Fruit fly (Drosophila melanogaster) whole organism, embryonic: ENCODE data around the gene CG5445.
A peak's percentile ranks its signal among the peaks of the same experiment; 100 is the strongest.

Experiments used
- Antp ChIP-seq: fragments of 200-800 bp; sonication (Bioruptor generic); optimal IDR thresholded peaks from 3 replicates; lab custom pipeline; 2016; ENCODE audit warnings: missing biosample characterization, missing genetic modification characterization
- Bdp1 ChIP-seq: fragments of 200-800 bp; sonication (Bioruptor generic); optimal IDR thresholded peaks from 3 replicates; lab custom pipeline; 2016; ENCODE audit warnings: missing biosample characterization, missing genetic modification characterization
- Bgb ChIP-seq: fragments of 200-800 bp; sonication (Bioruptor generic); IDR thresholded peaks from 2 replicates; pipeline ENCODE4 v1.3.6; 2022; ENCODE audit warnings: missing biosample characterization, missing genetic modification characterization; ENCODE audit not compliant: partially characterized antibody
- Blimp-1 ChIP-seq: fragments of 200-800 bp; sonication (Bioruptor generic); optimal IDR thresholded peaks from 3 replicates; lab custom pipeline; 2018; ENCODE audit warnings: missing biosample characterization, missing genetic modification characterization, mild to moderate bottlenecking, moderate library complexity, missing genetic modification reagents
- CG10147 ChIP-seq: fragments of 200-800 bp; sonication (Bioruptor generic); optimal IDR thresholded peaks from 2 replicates; lab custom pipeline; 2019; ENCODE audit warnings: missing biosample characterization, mild to moderate bottlenecking, missing genetic modification characterization, moderate library complexity
- CG11085 ChIP-seq: fragments of 200-800 bp; sonication (Bioruptor generic); IDR thresholded peaks from 2 replicates; pipeline ENCODE4 v1.3.6; 2022; ENCODE audit warnings: missing biosample characterization, missing genetic modification characterization
- CG11695 ChIP-seq: fragments of 200-800 bp; sonication (Bioruptor generic); IDR thresholded peaks from 3 replicates; pipeline ENCODE4 v1.3.6; 2022; ENCODE audit warnings: missing biosample characterization, missing genetic modification characterization
- CG11696 ChIP-seq: fragments of 200-800 bp; sonication (Bioruptor generic); IDR thresholded peaks from 2 replicates; pipeline ENCODE4 v1.3.6; 2022; ENCODE audit warnings: missing biosample characterization, missing genetic modification characterization
- CG13424 ChIP-seq: fragments of 200-800 bp; sonication (Bioruptor generic); optimal IDR thresholded peaks from 2 replicates; lab custom pipeline; 2019; ENCODE audit warnings: missing biosample characterization, mild to moderate bottlenecking, missing genetic modification characterization, moderate library complexity
- CG1603 ChIP-seq: fragments of 200-800 bp; sonication (Bioruptor generic); optimal IDR thresholded peaks from 2 replicates; lab custom pipeline; 2019; ENCODE audit warnings: missing biosample characterization, mild to moderate bottlenecking, missing genetic modification characterization, moderate library complexity
- CG16779 ChIP-seq: fragments of 200-800 bp; sonication (Bioruptor generic); IDR thresholded peaks from 2 replicates; pipeline ENCODE4 v1.3.6; 2022; ENCODE audit warnings: missing biosample characterization, missing genetic modification characterization
- CG17802 ChIP-seq: fragments of 200-800 bp; sonication (Bioruptor generic); optimal IDR thresholded peaks from 2 replicates; lab custom pipeline; 2018; ENCODE audit warnings: missing biosample characterization, mild to moderate bottlenecking, missing genetic modification characterization, moderate library complexity
- CG18764 ChIP-seq: fragments of 200-800 bp; sonication (Bioruptor generic); optimal IDR thresholded peaks from 3 replicates; lab custom pipeline; 2016; ENCODE audit warnings: missing biosample characterization, missing genetic modification characterization
- CG3163 ChIP-seq: fragments of 200-800 bp; sonication (Bioruptor generic); optimal IDR thresholded peaks from 3 replicates; lab custom pipeline; 2016; ENCODE audit warnings: missing biosample characterization, missing genetic modification characterization
- CG34376 ChIP-seq: fragments of 200-800 bp; sonication (Bioruptor generic); optimal IDR thresholded peaks from 2 replicates; lab custom pipeline; 2018; ENCODE audit warnings: missing biosample characterization, mild to moderate bottlenecking, missing genetic modification characterization
- CG34422 ChIP-seq: fragments of 200-800 bp; sonication (Bioruptor generic); IDR thresholded peaks from 3 replicates; pipeline ENCODE4 v1.3.6; 2022; ENCODE audit warnings: missing biosample characterization, missing genetic modification characterization
- CG3838 ChIP-seq: fragments of 200-800 bp; sonication (Bioruptor generic); optimal IDR thresholded peaks from 3 replicates; lab custom pipeline; 2016; ENCODE audit warnings: missing biosample characterization, missing genetic modification characterization
- CG4617 ChIP-seq: fragments of 200-800 bp; sonication (Bioruptor generic); optimal IDR thresholded peaks from 3 replicates; lab custom pipeline; 2016; ENCODE audit warnings: missing biosample characterization, missing genetic modification characterization, borderline replicate concordance
- CG6791 ChIP-seq: fragments of 200-800 bp; sonication (Bioruptor generic); IDR thresholded peaks from 3 replicates; pipeline ENCODE4 v1.3.6; 2022; ENCODE audit warnings: missing biosample characterization, missing genetic modification characterization; ENCODE audit not compliant: partially characterized antibody
- CG7786 ChIP-seq: fragments of 200-800 bp; sonication (Bioruptor generic); optimal IDR thresholded peaks from 2 replicates; lab custom pipeline; 2016; ENCODE audit warnings: missing biosample characterization, missing genetic modification characterization
- CTCF ChIP-seq: fragments of 200-800 bp; sonication (Bioruptor generic); optimal IDR thresholded peaks from 2 replicates; lab custom pipeline; 2017; ENCODE audit warnings: missing biosample characterization, mild to moderate bottlenecking, missing genetic modification characterization, moderate library complexity
- CrebB ChIP-seq: fragments of 200-800 bp; sonication (Bioruptor generic); optimal IDR thresholded peaks from 3 replicates; lab custom pipeline; 2018; ENCODE audit warnings: missing biosample characterization, mild to moderate bottlenecking, missing genetic modification characterization
- D19B ChIP-seq: fragments of 200-800 bp; sonication (Bioruptor generic); optimal IDR thresholded peaks from 2 replicates; lab custom pipeline; 2017; ENCODE audit warnings: missing biosample characterization, mild to moderate bottlenecking, missing genetic modification characterization
- Dp ChIP-seq: fragments of 200-800 bp; sonication (Bioruptor generic); optimal IDR thresholded peaks from 2 replicates; lab custom pipeline; 2018; ENCODE audit warnings: missing biosample characterization, mild to moderate bottlenecking, missing genetic modification characterization, moderate library complexity
- Drgx ChIP-seq: fragments of 200-800 bp; sonication (Bioruptor generic); IDR thresholded peaks from 2 replicates; pipeline ENCODE4 v1.3.6; 2022; ENCODE audit warnings: missing biosample characterization, missing genetic modification characterization
- HmgZ ChIP-seq: fragments of 200-800 bp; sonication (Bioruptor generic); optimal IDR thresholded peaks from 2 replicates; lab custom pipeline; 2018; ENCODE audit warnings: missing biosample characterization, mild to moderate bottlenecking, missing genetic modification characterization
- Lhr ChIP-seq: fragments of 200-800 bp; sonication (Bioruptor generic); optimal IDR thresholded peaks from 3 replicates; lab custom pipeline; 2017; ENCODE audit warnings: mild to moderate bottlenecking, missing biosample characterization, missing genetic modification reagents, missing genetic modification characterization
- Lim3 ChIP-seq: fragments of 200-800 bp; sonication (Bioruptor generic); IDR thresholded peaks from 2 replicates; pipeline ENCODE4 v1.3.6; 2022; ENCODE audit warnings: missing biosample characterization, missing genetic modification characterization
- Lpt ChIP-seq: fragments of >200 bp; optimal IDR thresholded peaks from 2 replicates; lab custom pipeline; 2018; ENCODE audit warnings: missing biosample characterization, missing genetic modification characterization
- Med ChIP-seq: fragments of 200-800 bp; sonication (Bioruptor generic); peaks from one replicate; lab custom pipeline; 2016; ENCODE audit warnings: missing biosample characterization, missing genetic modification characterization, mild to moderate bottlenecking, inconsistent platforms, moderate library complexity
- Scr ChIP-seq: fragments of 200-800 bp; sonication (Bioruptor generic); IDR thresholded peaks from 2 replicates; pipeline ENCODE4 v1.3.6; 2022; ENCODE audit warnings: missing biosample characterization, missing genetic modification characterization; ENCODE audit not compliant: partially characterized antibody
- Sin3A ChIP-seq: fragments of >200 bp; optimal IDR thresholded peaks from 2 replicates; lab custom pipeline; 2018
- Taf1 ChIP-seq: fragments of 200-800 bp; sonication (Bioruptor generic); IDR thresholded peaks from 2 replicates; pipeline ENCODE4 v1.3.6; 2022; ENCODE audit warnings: missing biosample characterization, missing genetic modification characterization
- Vsx1 ChIP-seq: fragments of 200-800 bp; sonication (Bioruptor generic); optimal IDR thresholded peaks from 2 replicates; lab custom pipeline; 2017; ENCODE audit warnings: missing biosample characterization, mild to moderate bottlenecking, missing genetic modification characterization, missing genetic modification reagents
- ara ChIP-seq: fragments of 200-800 bp; sonication (Bioruptor generic); IDR thresholded peaks from 2 replicates; pipeline ENCODE4 v1.3.6; 2022; ENCODE audit warnings: missing biosample characterization, missing genetic modification characterization
- cato ChIP-seq: fragments of 200-800 bp; sonication (Bioruptor generic); optimal IDR thresholded peaks from 2 replicates; lab custom pipeline; 2016; ENCODE audit warnings: missing biosample characterization, missing genetic modification characterization, borderline replicate concordance
- dan ChIP-seq: fragments of 200-800 bp; sonication (Bioruptor generic); IDR thresholded peaks from 2 replicates; pipeline ENCODE4 v1.3.6; 2022; ENCODE audit warnings: missing biosample characterization, missing genetic modification characterization
- exex ChIP-seq: fragments of 200-800 bp; sonication (Bioruptor generic); optimal IDR thresholded peaks from 4 replicates; lab custom pipeline; 2018; ENCODE audit warnings: missing biosample characterization, mild to moderate bottlenecking, missing genetic modification characterization, moderate library complexity
- gcm2 ChIP-seq: fragments of 200-800 bp; sonication (Bioruptor generic); optimal IDR thresholded peaks from 2 replicates; lab custom pipeline; 2016; ENCODE audit warnings: missing biosample characterization, missing genetic modification characterization
- lilli ChIP-seq: fragments of 200-800 bp; sonication (Bioruptor generic); optimal IDR thresholded peaks from 3 replicates; lab custom pipeline; 2016; ENCODE audit warnings: missing biosample characterization, missing genetic modification characterization
- maf-S ChIP-seq: fragments of 200-800 bp; sonication (Bioruptor generic); optimal IDR thresholded peaks from 2 replicates; lab custom pipeline; 2016; ENCODE audit warnings: missing biosample characterization, missing genetic modification characterization
- mam ChIP-seq: fragments of 200-800 bp; sonication (Bioruptor generic); optimal IDR thresholded peaks from 3 replicates; lab custom pipeline; 2016; ENCODE audit warnings: missing biosample characterization, missing genetic modification characterization
- phol ChIP-seq: fragments of 200-800 bp; sonication (Bioruptor generic); optimal IDR thresholded peaks from 3 replicates; lab custom pipeline; 2018; ENCODE audit warnings: missing biosample characterization, mild to moderate bottlenecking, missing genetic modification characterization, moderate library complexity
- pzg ChIP-seq: fragments of 200-800 bp; sonication (Bioruptor generic); optimal IDR thresholded peaks from 3 replicates; lab custom pipeline; 2018; ENCODE audit warnings: missing biosample characterization, mild to moderate bottlenecking, missing genetic modification characterization, moderate library complexity
- repo ChIP-seq: fragments of 200-800 bp; sonication (Bioruptor generic); optimal IDR thresholded peaks from 2 replicates; lab custom pipeline; 2016; ENCODE audit warnings: missing biosample characterization, missing genetic modification characterization
- row ChIP-seq: fragments of 200-800 bp; sonication (Bioruptor generic); IDR thresholded peaks from 3 replicates; pipeline ENCODE4 v1.3.6; 2022; ENCODE audit warnings: missing biosample characterization, missing genetic modification characterization
- ssp ChIP-seq: fragments of 200-800 bp; sonication (Bioruptor generic); IDR thresholded peaks from 2 replicates; pipeline ENCODE4 v1.3.6; 2022; ENCODE audit warnings: missing biosample characterization, missing genetic modification characterization
- tio ChIP-seq: fragments of 200-800 bp; sonication (Bioruptor generic); optimal IDR thresholded peaks from 2 replicates; lab custom pipeline; 2017; ENCODE audit warnings: missing biosample characterization, missing genetic modification characterization, inconsistent platforms
- tna ChIP-seq: fragments of 200-800 bp; sonication (Bioruptor generic); IDR thresholded peaks from 2 replicates; pipeline ENCODE4 v1.3.6; 2022; ENCODE audit warnings: missing biosample characterization, missing genetic modification characterization; ENCODE audit not compliant: partially characterized antibody
- twi ChIP-seq: fragments of 200-800 bp; optimal IDR thresholded peaks from 2 replicates; lab custom pipeline; 2019; ENCODE audit warnings: missing biosample characterization, mild to moderate bottlenecking, missing genetic modification characterization, moderate library complexity

Gene CG5445

DNA sequence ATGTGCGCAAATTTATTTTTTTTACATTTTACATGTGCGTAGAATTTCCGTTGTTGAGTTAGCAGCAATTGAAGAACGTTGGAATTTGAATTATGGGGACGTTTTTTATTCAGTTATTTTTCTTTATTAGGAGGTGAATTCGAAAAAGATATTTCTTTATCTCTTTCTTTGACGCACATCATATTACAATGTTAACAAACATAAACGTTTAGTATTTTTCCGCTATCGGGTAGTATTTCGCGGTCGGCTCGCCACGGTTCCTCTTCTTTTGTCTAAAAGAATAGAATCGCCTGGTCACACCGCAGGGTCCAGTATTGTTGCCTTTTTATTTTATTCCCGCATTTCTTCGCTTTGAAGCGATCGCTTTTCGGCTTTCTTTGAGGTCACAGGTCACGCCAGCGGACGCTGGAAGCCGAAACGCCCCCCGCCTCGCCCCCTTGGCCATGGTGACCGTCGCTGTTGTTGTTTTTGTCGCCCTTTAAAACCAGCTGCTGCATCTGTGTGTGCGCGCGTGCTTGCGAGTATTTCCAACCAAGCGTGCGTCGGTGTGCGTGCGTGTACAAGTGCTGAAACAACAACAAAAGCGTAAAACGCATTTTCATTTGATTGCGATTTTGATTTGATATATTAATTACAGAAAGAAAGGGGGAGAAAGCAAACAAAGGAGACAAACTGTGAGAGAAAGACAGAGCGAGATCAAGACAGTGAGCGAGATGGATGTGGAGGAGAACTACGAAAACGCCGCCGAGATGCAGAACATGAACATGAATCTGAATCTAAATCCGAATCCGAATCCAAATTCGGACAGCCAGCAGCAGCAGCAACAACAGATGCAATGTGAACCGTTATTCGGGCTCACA, 20.1 kb downstream of the CG5445 start (continued):
- TF ChIP-seq HmgZ (tag; lab: Kevin White, UChicago) (no peak), CG11695 (GFP tag; lab: Robert Waterston, UW) (no peak), Bgb (GFP tag; lab: Robert Waterston, UW) (no peak), Drgx (GFP tag; lab: Robert Waterston, UW) (no peak), Taf1 (no peak), CG6791 (GFP tag; lab: Robert Waterston, UW) (no peak), CG3838 (no peak), CG7786 (GFP tag; lab: Kevin White, UChicago) (no peak), CG13424 (tag; lab: Kevin White, UChicago) (no peak), Sin3A (peak; percentile 38), Vsx1 (GFP tag; lab: Kevin White, UChicago) (no peak), Bdp1 (no peak), CrebB (no peak), ssp (GFP tag; lab: Robert Waterston, UW) (no peak), CG4617 (GFP tag; lab: Kevin White, UChicago) (no peak), dan (GFP tag; lab: Robert Waterston, UW) (no peak), mam (GFP tag; lab: Kevin White, UChicago) (no peak), CG1603 (tag; lab: Kevin White, UChicago) (no peak), phol (tag; lab: Kevin White, UChicago) (no peak), Antp (GFP tag; lab: Kevin White, UChicago) (no peak), Med (GFP tag; lab: Kevin White, UChicago) (peak; percentile 72), twi (tag; lab: Kevin White, UChicago) (peak; percentile 27), Blimp-1 (GFP tag; lab: Kevin White, UChicago) (no peak), tio (no peak), CTCF (GFP tag; lab: Kevin White, UChicago) (peak; percentile 1), pzg (GFP tag; lab: Kevin White, UChicago) (peak; percentile 26), CG10147 (GFP tag; lab: Kevin White, UChicago) (no peak), CG17802 (tag; lab: Kevin White, UChicago) (no peak), CG34422 (peak; percentile 71; the same call in 1 of the 3 replicates), Lpt (no peak), CG34376 (GFP tag; lab: Kevin White, UChicago) (peak; percentile 1), D19B (GFP tag; lab: Kevin White, UChicago) (no peak), gcm2 (no peak), CG18764 (GFP tag; lab: Kevin White, UChicago) (no peak), CG3163 (GFP tag; lab: Kevin White, UChicago) (no peak), repo (GFP tag; lab: Kevin White, UChicago) (no peak), Lim3 (GFP tag; lab: Robert Waterston, UW) (no peak), Dp (GFP tag; lab: Kevin White, UChicago) (peak; percentile 15), CG11085 (GFP tag; lab: Robert Waterston, UW) (no peak), Lhr (no peak), cato (no peak), tna (GFP tag; lab: Robert Waterston, UW) (no peak), ara (no peak), Scr (GFP tag; lab: Robert Waterston, UW) (peak; percentile 33; the same call in 1 of the 2 replicates), maf-S (no peak), CG11696 (no peak), CG16779 (GFP tag; lab: Robert Waterston, UW) (no peak), lilli (GFP tag; lab: Kevin White, UChicago) (no peak), row (0 out of 3 replicates have a peak, but pooled peaks have one; percentile 28), exex (tag; lab: Kevin White, UChicago) (no peak)
